Fruit fly (Drosophila melanogaster) whole organism, adult: ENCODE data around the gene CG4891.

Experiments
- CG5204 ChIP-seq: fragments of 200-800 bp; sonication (Bioruptor generic); optimal IDR thresholded peaks from 2 replicates; lab custom pipeline; 2016; ENCODE audit warnings: missing biosample characterization, missing genetic modification characterization
- cic ChIP-seq: fragments of 200-800 bp; sonication (Bioruptor generic); optimal IDR thresholded peaks from 2 replicates; lab custom pipeline; 2017; ENCODE audit warnings: missing biosample characterization, mild to moderate bottlenecking, missing genetic modification characterization, moderate library complexity

DNA sequence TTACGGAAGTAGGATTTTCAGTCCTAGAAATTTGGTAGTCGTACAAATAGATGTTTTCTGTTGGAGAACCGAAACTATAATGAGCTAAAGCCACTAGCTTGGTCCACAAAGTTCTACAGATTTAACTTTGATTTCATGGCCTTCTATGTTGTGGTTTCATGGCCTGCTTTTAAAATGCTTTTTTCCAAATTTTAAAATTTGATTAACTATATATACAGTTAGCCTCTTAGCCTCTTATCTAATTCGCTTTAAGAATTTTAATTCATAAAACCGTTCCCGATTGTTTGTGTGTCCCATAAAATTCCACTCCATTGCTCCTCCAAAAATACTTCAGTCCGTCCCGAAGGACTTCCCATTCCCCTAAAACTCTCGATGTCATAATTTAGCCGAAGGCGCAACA, 40.4 kb downstream of the CG4891 start, which contains the start of gene CG34168:
- TF ChIP-seq cic (GFP tag; lab: Kevin White, UChicago) (no peak), CG5204 (GFP tag; lab: Kevin White, UChicago) (no peak)
